Worm (Caenorhabditis elegans) whole organism, late embryonic: Measurements from ENCODE around the gene kin-16.

Experiments used
- F13H6.1 ChIP-seq: sonication (generic microtip); optimal IDR thresholded peaks from 2 replicates; lab custom pipeline; 2016; ENCODE audit warnings: missing genetic modification characterization, missing compliant biosample characterization
- pha-4 ChIP-seq: fragments of 150-350 bp; optimal IDR thresholded peaks from 2 replicates; lab custom pipeline; 2018; ENCODE audit warnings: missing biosample characterization, missing genetic modification reagents, missing genetic modification characterization
- unc-42 ChIP-seq: sonication (generic microtip); optimal IDR thresholded peaks from 2 replicates; lab custom pipeline; 2016; ENCODE audit warnings: missing genotype, missing genetic modification characterization, missing compliant biosample characterization

ce11 chrII:9468414-9468813, 32.5 kb upstream of the kin-16 start, which contains the start of gene chil-23:
- TF ChIP-seq F13H6.1 (tag; lab: Kevin White, UChicago) (no peak), unc-42 (no peak), pha-4 (no peak)
